Worm (Caenorhabditis elegans) whole organism, L4 larva: ENCODE measurements around the gene pup-2.

Source experiments
- D1046.2 ChIP-seq: fragments of 200-800 bp; sonication (Bioruptor generic); IDR thresholded peaks from 2 replicates; pipeline ENCODE4 v1.3.6; 2022; ENCODE audit warnings: missing genetic modification characterization, missing compliant biosample characterization
- F26F4.8 ChIP-seq: fragments of 200-800 bp; sonication (Bioruptor generic); conservative IDR thresholded peaks from 2 replicates; pipeline ENCODE4 v1.3.6; 2022; ENCODE audit warnings: missing genetic modification characterization, missing compliant biosample characterization
- T20F7.1 ChIP-seq: fragments of 200-800 bp; sonication (Bioruptor generic); optimal IDR thresholded peaks from 2 replicates; lab custom pipeline; 2018; ENCODE audit warnings: mild to moderate bottlenecking, missing genetic modification characterization, missing compliant biosample characterization
- T26A8.4 ChIP-seq: fragments of 200-800 bp; sonication (Bioruptor generic); IDR thresholded peaks from 2 replicates; pipeline ENCODE4 v1.3.6; 2022; ENCODE audit warnings: missing genetic modification characterization, missing compliant biosample characterization
- ZK337.2 ChIP-seq: fragments of 200-800 bp; sonication (Bioruptor generic); IDR thresholded peaks from 2 replicates; pipeline ENCODE4 v1.3.6; 2022; ENCODE audit warnings: missing genetic modification reagents, missing genetic modification characterization, missing compliant biosample characterization
- aha-1 ChIP-seq: fragments of 150-350 bp; peaks from one replicate; lab custom pipeline; 2014; ENCODE audit warnings: missing biosample characterization, missing genetic modification characterization
- aly-2 ChIP-seq: sonication (generic microtip); optimal IDR thresholded peaks from 2 replicates; lab custom pipeline; 2018; ENCODE audit warnings: missing biosample characterization, missing genetic modification characterization
- ama-1 ChIP-seq: fragments of 150-350 bp; optimal IDR thresholded peaks from 2 replicates; lab custom pipeline; 2014; ENCODE audit warnings: inconsistent platforms, mixed read lengths
- arid-1 ChIP-seq: fragments of 200-800 bp; sonication (Bioruptor generic); conservative IDR thresholded peaks from 2 replicates; pipeline ENCODE4 v1.3.6; 2022; ENCODE audit warnings: missing genetic modification reagents, missing genetic modification characterization, missing compliant biosample characterization
- ceh-32 ChIP-seq: sonication (generic microtip); optimal IDR thresholded peaks from 2 replicates; lab custom pipeline; 2016; ENCODE audit warnings: mild to moderate bottlenecking, missing genetic modification characterization, missing compliant biosample characterization; ENCODE audit not compliant: poor library complexity
- ceh-62 ChIP-seq: sonication (generic microtip); optimal IDR thresholded peaks from 2 replicates; lab custom pipeline; 2017; ENCODE audit warnings: missing biosample characterization, missing genetic modification characterization
- daf-16 ChIP-seq, 3 experiments: sonication (generic microtip); optimal IDR thresholded peaks; 2 replicates each; lab custom pipeline; 2016 to 2017; ENCODE audit warnings: missing genetic modification characterization in 3 of 3, missing genetic modification reagents in 3 of 3, mild to moderate bottlenecking in 2 of 3, missing compliant biosample characterization in 2 of 3, missing biosample characterization in 1 of 3, moderate library complexity in 1 of 3
- daf-8 ChIP-seq: fragments of 200-800 bp; sonication (Bioruptor generic); IDR thresholded peaks from 2 replicates; pipeline ENCODE4 v1.3.6; 2022; ENCODE audit warnings: missing genetic modification characterization, missing compliant biosample characterization
- dpl-1 ChIP-seq: fragments of 150-350 bp; optimal IDR thresholded peaks from 2 replicates; lab custom pipeline; 2014; ENCODE audit warnings: missing biosample characterization, missing genetic modification reagents, missing genetic modification characterization
- duxl-1 ChIP-seq: sonication (generic microtip); optimal IDR thresholded peaks from 2 replicates; lab custom pipeline; 2016; ENCODE audit warnings: mild to moderate bottlenecking, missing genetic modification characterization, moderate library complexity, missing compliant biosample characterization; ENCODE audit not compliant: poor library complexity
- egl-27 ChIP-seq: sonication (generic microtip); optimal IDR thresholded peaks from 3 replicates; lab custom pipeline; 2017; ENCODE audit warnings: missing biosample characterization, missing genetic modification reagents, missing genetic modification characterization
- egl-43 ChIP-seq: fragments of 200-800 bp; sonication (Bioruptor generic); IDR thresholded peaks from 2 replicates; pipeline ENCODE4 v1.3.6; 2022; ENCODE audit warnings: missing genetic modification reagents, missing genetic modification characterization, missing compliant biosample characterization
- fkh-10 ChIP-seq: fragments of 150-350 bp; optimal IDR thresholded peaks from 2 replicates; lab custom pipeline; 2014; ENCODE audit warnings: missing biosample characterization, missing genetic modification reagents, missing genetic modification characterization
- fos-1 ChIP-seq: fragments of 150-350 bp; optimal IDR thresholded peaks from 2 replicates; lab custom pipeline; 2014; ENCODE audit warnings: missing biosample characterization, missing genetic modification characterization
- gei-8 ChIP-seq: fragments of 200-800 bp; sonication (Bioruptor generic); optimal IDR thresholded peaks from 2 replicates; lab custom pipeline; 2018; ENCODE audit warnings: mild to moderate bottlenecking, missing genetic modification characterization, missing compliant biosample characterization
- hlh-30 ChIP-seq: sonication (generic microtip); optimal IDR thresholded peaks from 2 replicates; lab custom pipeline; 2017; ENCODE audit warnings: antibody characterized with exemption, mild to moderate bottlenecking, missing genetic modification characterization, missing compliant biosample characterization; ENCODE audit not compliant: insufficient read depth
- hmg-1.1 ChIP-seq: fragments of 200-800 bp; sonication (Bioruptor generic); IDR thresholded peaks from 2 replicates; pipeline ENCODE4 v1.3.6; 2022; ENCODE audit warnings: missing genetic modification reagents, missing genetic modification characterization, missing compliant biosample characterization
- jun-1 ChIP-seq: fragments of 150-350 bp; optimal IDR thresholded peaks from 2 replicates; lab custom pipeline; 2014; ENCODE audit warnings: missing biosample characterization, missing genetic modification reagents, missing genetic modification characterization
- lim-7 ChIP-seq: fragments of 200-800 bp; sonication (Bioruptor generic); IDR thresholded peaks from 2 replicates; pipeline ENCODE4 v1.3.6; 2022; ENCODE audit warnings: missing genetic modification characterization, missing compliant biosample characterization
- lin-13 ChIP-seq: fragments of 150-350 bp; optimal IDR thresholded peaks from 2 replicates; lab custom pipeline; 2014; ENCODE audit warnings: missing biosample characterization, missing genetic modification reagents, missing genetic modification characterization
- lin-15B ChIP-seq: fragments of 150-350 bp; sonication (generic microtip); optimal IDR thresholded peaks from 3 replicates; lab custom pipeline; 2014; ENCODE audit warnings: missing biosample characterization, missing genetic modification characterization
- lin-38 ChIP-seq: fragments of 200-800 bp; sonication (Bioruptor generic); IDR thresholded peaks from 2 replicates; pipeline ENCODE4 v1.3.6; 2022; ENCODE audit warnings: missing genetic modification reagents, missing genetic modification characterization, missing compliant biosample characterization
- mep-1 ChIP-seq: fragments of 150-350 bp; sonication (generic microtip); optimal IDR thresholded peaks from 3 replicates; lab custom pipeline; 2014; ENCODE audit warnings: missing biosample characterization, missing genetic modification characterization
- mes-2 ChIP-seq: sonication (generic microtip); optimal IDR thresholded peaks from 2 replicates; lab custom pipeline; 2016; ENCODE audit warnings: missing genotype, mild to moderate bottlenecking, missing genetic modification characterization, missing compliant biosample characterization; ENCODE audit not compliant: poor library complexity, severe bottlenecking
- mxl-2 ChIP-seq: fragments of 200-800 bp; sonication (Bioruptor generic); conservative IDR thresholded peaks from 2 replicates; pipeline ENCODE4 v1.3.6; 2022; ENCODE audit warnings: missing genetic modification reagents, missing genetic modification characterization, missing compliant biosample characterization
- nhr-10 ChIP-seq: fragments of 150-350 bp; optimal IDR thresholded peaks from 2 replicates; lab custom pipeline; 2014; ENCODE audit warnings: missing biosample characterization, missing genetic modification characterization
- nhr-102 ChIP-seq: sonication (generic microtip); optimal IDR thresholded peaks from 2 replicates; lab custom pipeline; 2016; ENCODE audit warnings: mild to moderate bottlenecking, missing genetic modification characterization, moderate library complexity, missing compliant biosample characterization
- nhr-237 ChIP-seq: sonication (generic microtip); optimal IDR thresholded peaks from 2 replicates; lab custom pipeline; 2017; ENCODE audit warnings: missing biosample characterization, missing genetic modification characterization
- nhr-25 ChIP-seq: sonication (generic microtip); optimal IDR thresholded peaks from 2 replicates; lab custom pipeline; 2017; ENCODE audit warnings: missing genetic modification characterization, mild to moderate bottlenecking, missing compliant biosample characterization, antibody characterized with exemption, moderate library complexity, borderline replicate concordance; ENCODE audit not compliant: insufficient read depth
- nhr-42 ChIP-seq: fragments of 200-800 bp; sonication (Bioruptor generic); IDR thresholded peaks from 2 replicates; pipeline ENCODE4 v1.3.6; 2022; ENCODE audit warnings: missing genetic modification characterization, missing compliant biosample characterization
- nhr-48 ChIP-seq: sonication (generic microtip); optimal IDR thresholded peaks from 2 replicates; lab custom pipeline; 2016; ENCODE audit warnings: mild to moderate bottlenecking, missing genetic modification characterization, missing compliant biosample characterization
- nhr-77 ChIP-seq: fragments of 150-350 bp; optimal IDR thresholded peaks from 2 replicates; lab custom pipeline; 2014; ENCODE audit warnings: missing biosample characterization, missing genetic modification characterization
- php-3 ChIP-seq: fragments of 200-800 bp; sonication (Bioruptor generic); IDR thresholded peaks from 2 replicates; pipeline ENCODE4 v1.3.6; 2022; ENCODE audit warnings: missing genetic modification reagents, missing genetic modification characterization, missing compliant biosample characterization
- rbr-2 ChIP-seq: sonication (generic microtip); optimal IDR thresholded peaks from 2 replicates; lab custom pipeline; 2016; ENCODE audit warnings: missing genotype, missing genetic modification characterization, missing compliant biosample characterization
- snpc-4 ChIP-seq: fragments of 150-350 bp; optimal IDR thresholded peaks from 2 replicates; lab custom pipeline; 2014; ENCODE audit warnings: missing biosample characterization, missing genetic modification characterization
- tra-1 ChIP-seq: fragments of 200-800 bp; sonication (Bioruptor generic); IDR thresholded peaks from 2 replicates; pipeline ENCODE4 v1.3.6; 2022; ENCODE audit warnings: missing genetic modification reagents, missing genetic modification characterization, missing compliant biosample characterization
- unc-130 ChIP-seq: sonication (generic microtip); optimal IDR thresholded peaks from 2 replicates; lab custom pipeline; 2016; ENCODE audit warnings: missing genetic modification reagents, missing genetic modification characterization, missing compliant biosample characterization
- unc-62 ChIP-seq, 3 experiments: fragments of 150-350 bp in 1 of 3; sonication (generic microtip); optimal IDR thresholded peaks in 2 of 3; peaks in 1 of 3; 1 replicate in 1 of 3; 2 replicates in 2 of 3; lab custom pipeline; 2014 to 2017; ENCODE audit warnings: missing biosample characterization in 3 of 3, missing genetic modification characterization in 3 of 3, missing genetic modification reagents in 3 of 3, missing genotype in 1 of 3
- zfp-3 ChIP-seq: fragments of 200-800 bp; sonication (Bioruptor generic); conservative IDR thresholded peaks from 2 replicates; pipeline ENCODE4 v1.3.6; 2022; ENCODE audit warnings: missing genetic modification reagents, missing genetic modification characterization, missing compliant biosample characterization
- ztf-7 ChIP-seq: fragments of 150-350 bp; optimal IDR thresholded peaks from 2 replicates; lab custom pipeline; 2014; ENCODE audit warnings: missing biosample characterization, missing genetic modification characterization

The pup-2 gene

DNA sequence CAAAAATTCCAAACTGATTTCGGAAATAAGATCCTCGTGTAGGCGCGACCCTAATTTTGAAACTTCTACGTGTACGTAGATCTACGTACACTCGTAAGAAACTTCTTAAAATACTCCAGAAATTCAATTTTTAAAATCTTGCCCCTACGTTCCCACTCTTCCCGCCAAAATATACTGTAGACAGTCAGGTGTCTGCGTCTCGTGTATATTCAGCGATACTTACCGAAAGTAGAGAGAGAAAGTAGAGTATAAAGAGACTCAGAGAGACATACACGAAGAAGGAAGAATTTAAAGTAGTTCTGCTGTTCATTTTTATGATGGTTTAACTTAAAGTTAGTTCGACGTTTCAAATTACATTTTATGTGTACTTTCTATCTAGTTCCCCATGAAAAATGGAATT is 7.5 kb downstream of the pup-2 start:
- TF ChIP-seq nhr-102 (tag; lab: Kevin White, UChicago) (no peak), hlh-30 (tag; lab: Kevin White, UChicago) (peak; percentile 39), ZK337.2 (GFP tag; lab: Robert Waterston, UW) (no peak), dpl-1 (GFP tag; lab: Kevin White, UChicago) (no peak)

DNA sequence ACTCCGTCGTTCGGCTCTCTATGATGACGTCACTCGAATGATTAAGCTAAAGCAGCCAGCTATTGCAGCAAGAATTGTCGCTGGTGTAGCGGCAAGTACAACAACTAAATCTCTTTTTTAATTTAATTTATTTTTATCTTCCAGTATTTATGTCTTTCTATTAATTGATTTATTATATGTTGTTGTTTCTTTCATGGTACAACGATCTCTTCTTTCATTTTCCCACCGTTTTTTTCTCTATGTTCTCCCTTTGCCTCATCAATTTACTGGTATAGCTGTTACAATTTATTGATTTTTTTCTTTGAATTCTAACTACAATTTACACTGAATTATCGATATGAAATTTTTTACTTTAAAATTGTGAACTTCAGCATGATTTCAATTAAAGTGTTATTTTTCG is 10.0 kb downstream of the pup-2 start, which contains the start of gene moc-6:
moc-6 (plus strand) TSS at position 301 of the 400 bp plus-strand sequence.
- TF ChIP-seq mxl-2 (no peak), egl-27 (tag; lab: Kevin White, UChicago) (no peak), jun-1 (no peak), ztf-7 (tag; lab: Kevin White, UChicago) (no peak), mep-1 (tag; lab: Kevin White, UChicago) (no peak), fos-1 (tag; lab: Kevin White, UChicago) (no peak), tra-1 (GFP tag; lab: Robert Waterston, UW) (no peak), mes-2 (tag; lab: Kevin White, UChicago) (no peak), F26F4.8 (GFP tag; lab: Robert Waterston, UW) (no peak), daf-8 (GFP tag; lab: Robert Waterston, UW) (no peak)
- TF ChIP-seq, all 104 proteins: peak for 0

DNA sequence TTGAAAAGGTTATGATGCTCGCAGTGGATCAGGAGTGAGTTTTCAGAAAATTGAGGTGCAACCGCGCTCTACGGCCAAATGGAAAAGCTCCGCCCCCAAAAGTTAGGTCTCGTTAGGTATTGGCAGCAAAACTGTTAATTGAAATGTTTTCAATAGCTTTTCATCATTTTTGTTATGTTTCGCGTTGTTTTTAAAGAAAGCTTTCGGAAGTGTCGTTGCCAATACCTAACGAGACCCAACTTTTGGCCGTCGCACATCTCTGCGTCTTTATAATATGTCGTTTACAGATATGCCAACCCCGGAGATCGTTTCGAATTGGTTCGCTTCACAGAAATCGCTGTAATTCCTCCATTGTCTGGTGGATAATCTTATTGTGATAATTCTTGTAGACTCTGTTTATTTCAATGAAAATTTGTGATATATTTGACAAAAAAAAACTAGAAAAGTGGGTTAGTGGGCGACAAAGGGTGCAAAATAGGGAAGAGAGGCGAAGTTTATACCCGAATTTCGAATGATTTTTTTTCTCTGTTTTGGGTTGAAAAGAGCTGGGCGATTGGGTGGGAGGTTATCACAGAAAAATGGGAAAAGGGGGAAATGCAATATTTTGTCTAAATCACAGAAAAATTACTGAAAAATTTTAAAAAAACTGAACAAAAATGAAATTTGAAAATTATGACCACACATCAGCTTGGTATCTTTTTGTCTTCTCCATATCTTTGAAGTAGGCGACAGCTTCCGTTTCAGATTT is 10.8 kb downstream of the pup-2 start:
- TF ChIP-seq nhr-10 (no peak), lin-15B (tag; lab: Kevin White, UChicago) (no peak), egl-43 (GFP tag; lab: Robert Waterston, UW) (0 out of 2 replicates have a peak, but pooled peaks have one; percentile 7), hmg-1.1 (GFP tag; lab: Robert Waterston, UW) (peak; percentile 29; the same call in 1 of the 2 replicates), ceh-32 (tag; lab: Kevin White, UChicago) (no peak), duxl-1 (peak; percentile 66), ztf-7 (tag; lab: Kevin White, UChicago) (no peak), lin-13 (peak; percentile 54), nhr-42 (GFP tag; lab: Robert Waterston, UW) (0 out of 2 replicates have a peak, but pooled peaks have one; percentile 4), rbr-2 (tag; lab: Kevin White, UChicago) (peak; percentile 14), ama-1 (peak; percentile 55), nhr-77 (peak; percentile 0), fkh-10 (GFP tag; lab: Kevin White, UChicago) (no peak), aly-2 (tag; lab: Kevin White, UChicago) (no peak), T26A8.4 (GFP tag; lab: Robert Waterston, UW) (peak; percentile 71), unc-130 (GFP tag; lab: Kevin White, UChicago) (no peak), gei-8 (GFP tag; lab: Kevin White, UChicago) (peak; percentile 34), daf-16 (GFP tag; optimal IDR thresholded peaks at IDR 0.05; lab: Kevin White, UChicago) (no peak), daf-16 (tag; optimal IDR thresholded peaks at IDR 0.05; lab: Kevin White, UChicago) (peak; percentile 54), nhr-48 (tag; lab: Kevin White, UChicago) (peak; percentile 61), snpc-4 (tag; lab: Kevin White, UChicago) (no peak), ceh-62 (no peak), mep-1 (tag; lab: Kevin White, UChicago) (peak; percentile 35), php-3 (no peak), zfp-3 (GFP tag; lab: Robert Waterston, UW) (peak; percentile 90), arid-1 (GFP tag; lab: Robert Waterston, UW) (no peak), aha-1 (tag; lab: Kevin White, UChicago) (peak; percentile 97), T20F7.1 (GFP tag; lab: Kevin White, UChicago) (peak; percentile 7), nhr-237 (tag; lab: Kevin White, UChicago) (no peak), unc-62 (GFP tag; optimal IDR thresholded peaks at IDR 0.05 in 1 of 2; lab: Kevin White, UChicago) (peak in 1 of 2 experiments; percentile 60), unc-62 (tag; optimal IDR thresholded peaks at IDR 0.05; lab: Kevin White, UChicago) (no peak), lim-7 (GFP tag; lab: Robert Waterston, UW) (peak; percentile 58; the same call in 1 of the 2 replicates), D1046.2 (GFP tag; lab: Robert Waterston, UW) (no peak), nhr-25 (tag; lab: Kevin White, UChicago) (peak; percentile 27), lin-38 (peak; percentile 80)
